Fruit fly (Drosophila melanogaster) whole organism, wandering third instar larva: ENCODE measurements around the gene CG12984.

Source experiments
- Abd-B ChIP-seq: fragments of >200 bp; optimal IDR thresholded peaks from 2 replicates; lab custom pipeline; 2017; ENCODE audit warnings: missing biosample characterization, missing genetic modification characterization
- CG32264 ChIP-seq: fragments of 200-800 bp; sonication (Bioruptor generic); optimal IDR thresholded peaks from 2 replicates; lab custom pipeline; 2016; ENCODE audit warnings: missing biosample characterization, missing genetic modification characterization
- CG9705 ChIP-seq: fragments of 200-800 bp; sonication (Bioruptor generic); optimal IDR thresholded peaks from 2 replicates; lab custom pipeline; 2018; ENCODE audit warnings: missing biosample characterization, mild to moderate bottlenecking, missing genetic modification characterization
- CrebA ChIP-seq: fragments of 200-800 bp; sonication (Bioruptor generic); optimal IDR thresholded peaks from 2 replicates; lab custom pipeline; 2016; ENCODE audit warnings: missing biosample characterization, mild to moderate bottlenecking, missing genetic modification characterization, borderline replicate concordance
- Dfd ChIP-seq: fragments of >200 bp; optimal IDR thresholded peaks from 2 replicates; lab custom pipeline; 2017; ENCODE audit warnings: missing biosample characterization, missing genetic modification characterization
- Dif ChIP-seq: fragments of 200-275, 200-300 bp; sonication (Bioruptor generic); optimal IDR thresholded peaks from 2 replicates; lab custom pipeline; 2018; ENCODE audit warnings: missing biosample characterization, missing genetic modification characterization; ENCODE audit not compliant: partially characterized antibody
- GATAd ChIP-seq: sonication (Bioruptor generic); optimal IDR thresholded peaks from 2 replicates; lab custom pipeline; 2016; ENCODE audit warnings: missing biosample characterization, missing genetic modification characterization
- HLH106 ChIP-seq: fragments of 200-800 bp; optimal IDR thresholded peaks from 3 replicates; lab custom pipeline; 2019; ENCODE audit warnings: missing biosample characterization, mild to moderate bottlenecking, missing genetic modification characterization, moderate library complexity
- Hnf4 ChIP-seq: fragments of 200-800 bp; sonication (Bioruptor generic); optimal IDR thresholded peaks from 2 replicates; lab custom pipeline; 2016; ENCODE audit warnings: missing biosample characterization, mild to moderate bottlenecking, missing genetic modification characterization
- Hr78 ChIP-seq: fragments of >200 bp; optimal IDR thresholded peaks from 2 replicates; lab custom pipeline; 2017; ENCODE audit warnings: missing biosample characterization, missing genetic modification characterization
- Hr83 ChIP-seq: fragments of 200-300 bp; sonication (Bioruptor generic); optimal IDR thresholded peaks from 2 replicates; lab custom pipeline; 2016; ENCODE audit warnings: missing biosample characterization, mild to moderate bottlenecking, missing genetic modification characterization, moderate library complexity; ENCODE audit not compliant: poor library complexity, severe bottlenecking
- Mio ChIP-seq: sonication (Bioruptor generic); optimal IDR thresholded peaks from 2 replicates; lab custom pipeline; 2016; ENCODE audit warnings: missing biosample characterization, missing genetic modification characterization
- Myc ChIP-seq: fragments of >200 bp; optimal IDR thresholded peaks from 2 replicates; lab custom pipeline; 2017
- N ChIP-seq: fragments of >200 bp; optimal IDR thresholded peaks from 2 replicates; lab custom pipeline; 2018; ENCODE audit warnings: missing biosample characterization, missing external identifiers, missing genetic modification characterization
- OdsH ChIP-seq: fragments of 200-800 bp; sonication (Bioruptor generic); optimal IDR thresholded peaks from 2 replicates; lab custom pipeline; 2016; ENCODE audit warnings: missing biosample characterization, mild to moderate bottlenecking, missing genetic modification characterization
- Rel ChIP-seq, 2 experiments: fragments of 200-800 bp; sonication (Bioruptor generic) in 1 of 2; optimal IDR thresholded peaks; 2 replicates in 1 of 2; 3 replicates in 1 of 2; lab custom pipeline; 2016 to 2019; ENCODE audit warnings: mild to moderate bottlenecking in 2 of 2, missing biosample characterization in 2 of 2, missing genetic modification characterization in 2 of 2, moderate library complexity in 1 of 2
- Sp1 ChIP-seq: fragments of 200-800 bp; sonication (Bioruptor generic); optimal IDR thresholded peaks from 3 replicates; lab custom pipeline; 2019; ENCODE audit warnings: missing biosample characterization, mild to moderate bottlenecking, missing genetic modification characterization, moderate library complexity
- brk ChIP-seq: fragments of 200-800 bp; sonication (Bioruptor generic); optimal IDR thresholded peaks from 2 replicates; lab custom pipeline; 2016; ENCODE audit warnings: missing biosample characterization, mild to moderate bottlenecking, missing genetic modification characterization
- dl ChIP-seq, 2 experiments: fragments of 175-275, 200-275 bp in 1 of 2; fragments of 200-275 bp in 1 of 2; sonication (Bioruptor generic); optimal IDR thresholded peaks; lab custom pipeline; 2018; ENCODE audit warnings: mild to moderate bottlenecking in 2 of 2, missing biosample characterization in 2 of 2, missing genetic modification characterization in 2 of 2, moderate library complexity in 2 of 2; ENCODE audit not compliant: partially characterized antibody in 2 of 2, insufficient read depth in 1 of 2
- dsf ChIP-seq: sonication (Bioruptor generic); optimal IDR thresholded peaks from 2 replicates; lab custom pipeline; 2016; ENCODE audit warnings: missing biosample characterization, missing genetic modification characterization, borderline replicate concordance
- ey ChIP-seq: fragments of 200-800 bp; sonication (Bioruptor generic); optimal IDR thresholded peaks from 2 replicates; lab custom pipeline; 2016; ENCODE audit warnings: missing biosample characterization, missing genetic modification characterization
- foxo ChIP-seq, 2 experiments: fragments of 200-800 bp; sonication (Bioruptor generic); optimal IDR thresholded peaks; 2 replicates in 1 of 2; 3 replicates in 1 of 2; lab custom pipeline; 2016 to 2017; ENCODE audit warnings: missing biosample characterization in 2 of 2, missing genetic modification characterization in 2 of 2
- jim ChIP-seq: fragments of 175-275, 200-325 bp; sonication (Bioruptor generic); optimal IDR thresholded peaks from 2 replicates; lab custom pipeline; 2016; ENCODE audit warnings: missing biosample characterization, mild to moderate bottlenecking, missing genetic modification characterization
- lola ChIP-seq: fragments of >200 bp; optimal IDR thresholded peaks from 2 replicates; lab custom pipeline; 2017; ENCODE audit warnings: missing biosample characterization, missing genetic modification characterization
- pan ChIP-seq: fragments of >200 bp; optimal IDR thresholded peaks from 2 replicates; lab custom pipeline; 2017
- rgr ChIP-seq: fragments of 200-800 bp; sonication (Bioruptor generic); optimal IDR thresholded peaks from 3 replicates; lab custom pipeline; 2016; ENCODE audit warnings: missing biosample characterization, mild to moderate bottlenecking, missing genetic modification characterization
- sage ChIP-seq: fragments of 200-800 bp; sonication (Bioruptor generic); optimal IDR thresholded peaks from 2 replicates; lab custom pipeline; 2016; ENCODE audit warnings: missing biosample characterization, mild to moderate bottlenecking, missing genetic modification characterization
- sv ChIP-seq: fragments of 200-800 bp; sonication (Bioruptor generic); optimal IDR thresholded peaks from 3 replicates; lab custom pipeline; 2016; ENCODE audit warnings: missing biosample characterization, missing genetic modification characterization
- tai ChIP-seq: sonication (Bioruptor generic); optimal IDR thresholded peaks from 2 replicates; lab custom pipeline; 2016; ENCODE audit warnings: missing biosample characterization, missing genetic modification characterization
- usp ChIP-seq: fragments of >200 bp; optimal IDR thresholded peaks from 2 replicates; lab custom pipeline; 2017; ENCODE audit warnings: missing biosample characterization, missing genetic modification characterization
- woc ChIP-seq: sonication (Bioruptor generic); optimal IDR thresholded peaks from 2 replicates; lab custom pipeline; 2016; ENCODE audit warnings: missing biosample characterization, mild to moderate bottlenecking, missing genetic modification characterization

The CG12984 gene

DNA sequence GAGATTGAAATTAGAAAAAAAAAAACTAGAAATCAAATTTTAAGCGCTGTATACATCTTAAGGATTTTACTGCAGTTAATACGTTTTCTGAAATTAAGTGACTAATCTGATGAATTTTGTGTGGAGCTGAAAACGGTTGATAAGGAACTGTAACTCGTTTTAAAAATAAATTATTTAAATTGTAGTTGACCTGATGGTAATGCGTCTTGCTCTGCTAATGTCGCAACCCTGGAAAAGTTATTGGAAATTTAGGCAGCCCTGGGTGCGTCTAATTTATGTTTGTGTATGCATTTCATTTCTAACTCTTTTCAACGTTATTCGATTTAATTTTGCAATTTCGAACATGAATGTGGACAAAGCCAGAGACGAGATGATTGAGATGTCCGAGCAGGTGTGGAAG, at the start of gene CG12984:
Gene CG12984, plus strand, starts transcription at position 301 of the 400 bp plus-strand sequence.
- TF ChIP-seq HLH106 (tag; lab: Kevin White, UChicago) (no peak), CG32264 (GFP tag; lab: Kevin White, UChicago) (no peak), dl (GFP tag; optimal IDR thresholded peaks at IDR 0.05; lab: Kevin White, UChicago; ENCODE audit: insufficient read depth in 1 of 2, partially characterized antibody in 2 of 2) (no peak), woc (GFP tag; lab: Kevin White, UChicago) (no peak), Sp1 (GFP tag; lab: Kevin White, UChicago) (no peak), Rel (GFP tag; optimal IDR thresholded peaks at IDR 0.05; lab: Kevin White, UChicago) (no peak), Rel (tag; optimal IDR thresholded peaks at IDR 0.05; lab: Kevin White, UChicago) (no peak), Abd-B (GFP tag; lab: Kevin White, UChicago) (no peak)

DNA sequence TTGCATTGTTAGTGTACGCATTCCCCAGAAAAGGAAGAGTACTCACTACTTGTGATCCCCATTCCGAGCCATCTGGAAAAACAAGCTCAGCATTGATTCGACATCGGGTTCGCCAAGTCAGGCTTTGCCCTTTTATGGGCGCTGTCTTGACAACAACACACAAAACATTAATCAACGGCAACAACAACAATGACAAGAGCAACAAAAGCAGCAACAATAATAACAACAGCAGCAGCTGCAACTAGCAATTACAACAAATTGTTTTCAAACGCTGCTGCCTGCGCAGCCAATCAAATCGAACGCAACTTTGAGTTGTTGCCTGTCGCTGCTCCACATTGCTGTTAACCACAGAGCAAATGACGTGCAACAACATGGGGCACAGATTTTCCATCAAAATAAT, 49.4 kb upstream of the CG12984 start:
- no peak for TF ChIP-seq sv (GFP tag; lab: Kevin White, UChicago)
- no peak for TF ChIP-seq HLH106 (tag; lab: Kevin White, UChicago)
- TF ChIP-seq lola (GFP tag; lab: Kevin White, UChicago), result no peak
- TF ChIP-seq Mio (GFP tag; lab: Kevin White, UChicago), result no peak
- TF ChIP-seq tai (GFP tag; lab: Kevin White, UChicago), result no peak
- no peak for TF ChIP-seq dl (GFP tag; optimal IDR thresholded peaks at IDR 0.05; lab: Kevin White, UChicago; ENCODE audit: insufficient read depth in 1 of 2, partially characterized antibody in 2 of 2)
- TF ChIP-seq CG9705 (GFP tag; lab: Kevin White, UChicago), result no peak
- no peak for TF ChIP-seq Sp1 (GFP tag; lab: Kevin White, UChicago)
- TF ChIP-seq pan (lab: Kevin White, UChicago), result no peak
- no peak for TF ChIP-seq sage
- TF ChIP-seq N (GFP tag; lab: Kevin White, UChicago), result no peak
- TF ChIP-seq rgr (GFP tag; lab: Kevin White, UChicago), result no peak
- TF ChIP-seq Myc (lab: Kevin White, UChicago), result no peak
- no peak for TF ChIP-seq jim (GFP tag; lab: Kevin White, UChicago)
- no peak for TF ChIP-seq Hr78 (GFP tag; lab: Kevin White, UChicago)

DNA sequence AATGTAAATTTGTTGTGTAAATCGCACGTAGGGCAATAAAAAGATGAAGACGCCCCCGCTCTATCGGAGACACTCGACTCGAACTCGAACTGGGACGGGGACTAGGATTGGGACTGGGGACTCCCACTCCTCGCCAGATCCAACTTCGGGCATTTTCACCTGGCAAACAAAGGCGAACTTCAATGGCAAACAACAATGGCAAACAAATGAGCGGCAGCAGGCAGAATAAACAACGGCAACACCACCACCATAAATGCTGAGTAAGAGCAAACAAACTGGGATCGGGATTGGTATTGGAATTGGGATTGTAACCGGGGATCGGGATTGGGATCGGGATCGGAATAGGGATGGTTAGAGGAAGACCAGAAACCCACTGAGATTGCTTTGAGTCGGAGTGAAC, 47.3 kb upstream of the CG12984 start:
- TF ChIP-seq usp (GFP tag; lab: Kevin White, UChicago), result no peak
- TF ChIP-seq Rel (GFP tag; optimal IDR thresholded peaks at IDR 0.05; lab: Kevin White, UChicago), result no peak
- peak; percentile 2 for TF ChIP-seq Rel (tag; optimal IDR thresholded peaks at IDR 0.05; lab: Kevin White, UChicago)
- no peak for TF ChIP-seq Mio (GFP tag; lab: Kevin White, UChicago)
- no peak for TF ChIP-seq Hr78 (GFP tag; lab: Kevin White, UChicago)
- no peak for TF ChIP-seq brk (GFP tag; lab: Kevin White, UChicago)
- peak; percentile 43 for TF ChIP-seq Hr83 (GFP tag; lab: Kevin White, UChicago)
- no peak for TF ChIP-seq dl (GFP tag; optimal IDR thresholded peaks at IDR 0.05; lab: Kevin White, UChicago; ENCODE audit: insufficient read depth in 1 of 2, partially characterized antibody in 2 of 2)
- no peak for TF ChIP-seq foxo (GFP tag; optimal IDR thresholded peaks at IDR 0.05; lab: Kevin White, UChicago)
- no peak for TF ChIP-seq CrebA (GFP tag; lab: Kevin White, UChicago)
- no peak for TF ChIP-seq ey (GFP tag; lab: Kevin White, UChicago)
- TF ChIP-seq OdsH (GFP tag; lab: Kevin White, UChicago), result peak; percentile 14
- no peak for TF ChIP-seq pan (lab: Kevin White, UChicago)

DNA sequence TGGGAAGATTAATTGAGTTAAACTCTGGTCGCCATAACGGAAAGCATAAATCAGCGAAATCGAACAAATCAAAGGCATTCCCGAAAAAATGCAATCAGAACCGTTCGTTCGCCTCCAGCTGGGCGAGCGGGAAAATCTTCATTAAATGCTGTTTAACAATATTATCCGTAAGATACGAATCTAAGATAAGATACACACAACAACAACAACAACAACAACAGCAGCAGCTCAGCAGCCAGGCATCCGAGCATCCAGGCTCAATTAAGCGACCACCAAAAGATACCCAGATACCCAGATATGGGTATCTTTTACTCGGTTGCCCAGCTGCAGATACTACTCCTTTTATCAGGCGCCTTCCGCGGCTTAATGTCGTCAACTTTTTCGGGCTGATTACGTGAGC, 45.4 kb upstream of the CG12984 start:
- TF ChIP-seq CG32264 (GFP tag; lab: Kevin White, UChicago) (no peak), woc (GFP tag; lab: Kevin White, UChicago) (no peak), rgr (GFP tag; lab: Kevin White, UChicago) (no peak), lola (GFP tag; lab: Kevin White, UChicago) (no peak), dsf (GFP tag; lab: Kevin White, UChicago) (no peak), sv (GFP tag; lab: Kevin White, UChicago) (no peak), Hnf4 (no peak), ey (GFP tag; lab: Kevin White, UChicago) (no peak), jim (GFP tag; lab: Kevin White, UChicago) (no peak), OdsH (GFP tag; lab: Kevin White, UChicago) (no peak), GATAd (GFP tag; lab: Kevin White, UChicago) (no peak), dl (GFP tag; optimal IDR thresholded peaks at IDR 0.05; lab: Kevin White, UChicago; ENCODE audit: insufficient read depth in 1 of 2, partially characterized antibody in 2 of 2) (no peak), Myc (lab: Kevin White, UChicago) (no peak), CG9705 (GFP tag; lab: Kevin White, UChicago) (no peak), Dif (no peak), Dfd (no peak), sage (no peak), foxo (GFP tag; optimal IDR thresholded peaks at IDR 0.05; lab: Kevin White, UChicago) (no peak), CrebA (GFP tag; lab: Kevin White, UChicago) (no peak)
